Worm (Caenorhabditis elegans): ENCODE results near the gene nex-4.
A peak's percentile ranks its signal among the peaks of the same experiment; 100 is the strongest.

The nex-4 gene

ce11 chrV:4813825-4814224 is 37.4 kb upstream of the nex-4 start:
- TF ChIP-seq somi-1 (GFP tag; optimal IDR thresholded peaks at IDR 0.05) = no peak

ce11 chrV:4818563-4818962 is 32.7 kb upstream of the nex-4 start, which contains the start of gene ccep-97:
Gene ccep-97 (minus strand): TSS chrV:4818663.
- TF ChIP-seq egrh-3 (GFP tag; IDR thresholded peaks at IDR 0.05) (no peak), madf-6 (GFP tag; IDR thresholded peaks at IDR 0.05) (peak; percentile 31; the same call in 1 of the 2 replicates)

- TF ChIP-seq tbx-9 (tag; optimal IDR thresholded peaks at IDR 0.05; ENCODE audit: borderline replicate concordance) = no peak
- TF ChIP-seq cebp-1 (GFP tag; IDR thresholded peaks at IDR 0.05) = peak; percentile 84
- TF ChIP-seq cebp-1 (tag; optimal IDR thresholded peaks at IDR 0.05) = peak; percentile 95
- TF ChIP-seq somi-1 (GFP tag; optimal IDR thresholded peaks at IDR 0.05) = peak; percentile 36
These were observed 30.6 kb upstream of the nex-4 start for ce11 chrV:4820601-4821000.

- TF ChIP-seq gei-17 (GFP tag; optimal IDR thresholded peaks at IDR 0.05) = no peak
- TF ChIP-seq snpc-1.1 (tag; optimal IDR thresholded peaks at IDR 0.05; ENCODE audit: insufficient read depth) = no peak
- no peak for TF ChIP-seq ama-1 (optimal IDR thresholded peaks at IDR 0.05)
- no peak for TF ChIP-seq ama-1 (GFP tag; optimal IDR thresholded peaks at IDR 0.05)
- TF ChIP-seq nhr-80 (tag; optimal IDR thresholded peaks at IDR 0.05) = no peak
- TF ChIP-seq Y67H2A.10 (GFP tag; conservative IDR thresholded peaks at IDR 0.05) = no peak
- no peak for TF ChIP-seq snpc-1.3 (tag; optimal IDR thresholded peaks at IDR 0.05; ENCODE audit: insufficient read depth)
- no peak for TF ChIP-seq F52B5.7 (tag; optimal IDR thresholded peaks at IDR 0.05)
- no peak for TF ChIP-seq attf-5 (GFP tag; optimal IDR thresholded peaks at IDR 0.05)
- TF ChIP-seq attf-6 (GFP tag; IDR thresholded peaks at IDR 0.05) = no peak
- no peak for TF ChIP-seq fkh-3 (tag; optimal IDR thresholded peaks at IDR 0.05)
- TF ChIP-seq K11D2.4 (GFP tag; IDR thresholded peaks at IDR 0.05) = no peak
These were observed 27.9 kb upstream of the nex-4 start, which contains the start of gene adss-1 for ce11 chrV:4823323-4823682. Gene adss-1 (minus strand): TSS chrV:4823423.

ce11 chrV:4823683-4824391 is 27.4 kb upstream of the nex-4 start:
- no peak for TF ChIP-seq F39B2.1 (GFP tag; IDR thresholded peaks at IDR 0.05)
- peak; percentile 48 for TF ChIP-seq pbrm-1 (GFP tag; IDR thresholded peaks at IDR 0.05)
- no peak for TF ChIP-seq him-1 (tag; optimal IDR thresholded peaks at IDR 0.05)
- peak; percentile 92 for TF ChIP-seq ztf-26 (tag; optimal IDR thresholded peaks at IDR 0.05)
- TF ChIP-seq ceh-79 (tag; optimal IDR thresholded peaks at IDR 0.05) = peak; percentile 85
- TF ChIP-seq lin-54 (GFP tag; optimal IDR thresholded peaks at IDR 0.05) = peak; percentile 54
- no peak for TF ChIP-seq ceh-100 (GFP tag; IDR thresholded peaks at IDR 0.05)
- TF ChIP-seq T26A5.8 (tag; optimal IDR thresholded peaks at IDR 0.05) = peak; percentile 32
- no peak for TF ChIP-seq akir-1 (GFP tag; optimal IDR thresholded peaks at IDR 0.05)
- TF ChIP-seq unc-62 (GFP tag; optimal IDR thresholded peaks at IDR 0.05) = no peak
- TF ChIP-seq B0035.1 (tag; optimal IDR thresholded peaks at IDR 0.05) = no peak
- TF ChIP-seq sptf-2 (GFP tag; optimal IDR thresholded peaks at IDR 0.05) = no peak
- TF ChIP-seq die-1 (tag; optimal IDR thresholded peaks at IDR 0.05) = peak; percentile 43
- TF ChIP-seq hlh-26 (GFP tag; conservative IDR thresholded peaks at IDR 0.05) = no peak
- peak; percentile 31 for TF ChIP-seq madf-10 (tag; optimal IDR thresholded peaks at IDR 0.05)
- TF ChIP-seq tbx-9 (tag; optimal IDR thresholded peaks at IDR 0.05; ENCODE audit: borderline replicate concordance) = peak; percentile 25
- TF ChIP-seq nfya-1 (tag; optimal IDR thresholded peaks at IDR 0.05; ENCODE audit: borderline replicate concordance, insufficient read depth) = no peak
- peak; percentile 92 for TF ChIP-seq F10E7.11 (tag; optimal IDR thresholded peaks at IDR 0.05)
- TF ChIP-seq F22D6.2 (tag; optimal IDR thresholded peaks at IDR 0.05) = no peak
- 0 out of 2 replicates have a peak, but pooled peaks have one; percentile 48 for TF ChIP-seq Y95B8A.8 (GFP tag; IDR thresholded peaks at IDR 0.05)
- no peak for TF ChIP-seq ceh-27 (GFP tag; optimal IDR thresholded peaks at IDR 0.05)
- peak; percentile 11; the same call in 1 of the 2 replicates for TF ChIP-seq mcd-1 (GFP tag; IDR thresholded peaks at IDR 0.05)
- TF ChIP-seq tlf-1 (GFP tag; optimal IDR thresholded peaks at IDR 0.05) = peak; percentile 63
- TF ChIP-seq C17E4.6 (GFP tag; IDR thresholded peaks at IDR 0.05) = no peak
- peak; percentile 46 for TF ChIP-seq K12H6.12 (tag; optimal IDR thresholded peaks at IDR 0.05)
- no peak for TF ChIP-seq egrh-3 (GFP tag; IDR thresholded peaks at IDR 0.05)

All from whole organism, young adult.